Worm (Caenorhabditis elegans) whole organism, young adult: Measurements from ENCODE around the gene tag-307.

Experiments used
- B0019.2 ChIP-seq: fragments of 200-800 bp; sonication (Bioruptor generic); conservative IDR thresholded peaks from 2 replicates; pipeline ENCODE4 v1.3.6; 2022; ENCODE audit warnings: missing genetic modification reagents, missing genetic modification characterization, missing compliant biosample characterization
- B0035.1 ChIP-seq: sonication (generic microtip); optimal IDR thresholded peaks from 2 replicates; lab custom pipeline; 2016; ENCODE audit warnings: missing genetic modification characterization, mild to moderate bottlenecking, missing compliant biosample characterization, missing genotype, missing genetic modification reagents
- F33H1.4 ChIP-seq: fragments of 200-800 bp; sonication (Bioruptor generic); IDR thresholded peaks from 2 replicates; pipeline ENCODE4 v1.3.6; 2022; ENCODE audit warnings: missing genetic modification reagents, missing genetic modification characterization, missing compliant biosample characterization
- F37B4.10 ChIP-seq: fragments of 200-800 bp; sonication (Bioruptor generic); IDR thresholded peaks from 2 replicates; pipeline ENCODE4 v1.3.6; 2022; ENCODE audit warnings: missing genetic modification characterization, missing compliant biosample characterization
- F49E8.2 ChIP-seq: sonication (generic microtip); optimal IDR thresholded peaks from 3 replicates; lab custom pipeline; 2017; ENCODE audit warnings: missing genetic modification characterization, mild to moderate bottlenecking, missing compliant biosample characterization, antibody characterized with exemption, moderate library complexity; ENCODE audit not compliant: insufficient read depth
- K12H6.12 ChIP-seq: fragments of 200-800 bp; sonication (Bioruptor generic); optimal IDR thresholded peaks from 2 replicates; lab custom pipeline; 2018; ENCODE audit warnings: mild to moderate bottlenecking, missing genetic modification characterization, missing compliant biosample characterization
- Y53F4B.3 ChIP-seq: fragments of 200-800 bp; sonication (Bioruptor generic); IDR thresholded peaks from 2 replicates; pipeline ENCODE4 v1.3.6; 2022; ENCODE audit warnings: missing genetic modification reagents, missing genetic modification characterization, missing compliant biosample characterization
- Y67H2A.10 ChIP-seq: fragments of 200-800 bp; sonication (Bioruptor generic); conservative IDR thresholded peaks from 2 replicates; pipeline ENCODE4 v1.3.6; 2022; ENCODE audit warnings: missing genetic modification reagents, missing genetic modification characterization, missing compliant biosample characterization
- Y79H2A.3 ChIP-seq: fragments of 200-800 bp; sonication (Bioruptor generic); conservative IDR thresholded peaks from 2 replicates; pipeline ENCODE4 v1.3.6; 2022; ENCODE audit warnings: missing genetic modification reagents, missing genetic modification characterization, missing compliant biosample characterization
- akir-1 ChIP-seq: fragments of 200-800 bp; sonication (Bioruptor generic); optimal IDR thresholded peaks from 2 replicates; lab custom pipeline; 2018; ENCODE audit warnings: mild to moderate bottlenecking, missing genetic modification characterization, moderate library complexity, missing compliant biosample characterization
- athp-1 ChIP-seq: sonication (generic microtip); optimal IDR thresholded peaks from 2 replicates; lab custom pipeline; 2017; ENCODE audit warnings: mild to moderate bottlenecking, missing genetic modification characterization, missing compliant biosample characterization
- attf-5 ChIP-seq: fragments of 200-800 bp; sonication (Bioruptor generic); optimal IDR thresholded peaks from 2 replicates; lab custom pipeline; 2018; ENCODE audit warnings: mild to moderate bottlenecking, missing genetic modification characterization, missing compliant biosample characterization
- bed-2 ChIP-seq: fragments of 200-800 bp; sonication (Bioruptor generic); IDR thresholded peaks from 2 replicates; pipeline ENCODE4 v1.3.6; 2022; ENCODE audit warnings: missing genetic modification reagents, missing genetic modification characterization, missing compliant biosample characterization
- ccch-3 ChIP-seq: fragments of 200-800 bp; sonication (Bioruptor generic); optimal IDR thresholded peaks from 2 replicates; lab custom pipeline; 2018; ENCODE audit warnings: mild to moderate bottlenecking, missing genetic modification characterization, missing compliant biosample characterization
- chd-7 ChIP-seq: sonication (generic microtip); optimal IDR thresholded peaks from 2 replicates; lab custom pipeline; 2016; ENCODE audit warnings: mild to moderate bottlenecking, missing genetic modification characterization, moderate library complexity, missing compliant biosample characterization
- efl-1 ChIP-seq: fragments of 150-350 bp; optimal IDR thresholded peaks from 2 replicates; lab custom pipeline; 2014; ENCODE audit warnings: missing biosample characterization, missing genetic modification reagents, missing genetic modification characterization
- him-1 ChIP-seq: sonication (generic microtip); optimal IDR thresholded peaks from 2 replicates; lab custom pipeline; 2016; ENCODE audit warnings: missing genotype, missing genetic modification reagents, missing genetic modification characterization, missing compliant biosample characterization
- hlh-12 ChIP-seq: sonication (generic microtip); optimal IDR thresholded peaks from 2 replicates; lab custom pipeline; 2016; ENCODE audit warnings: missing genetic modification characterization, missing compliant biosample characterization
- hmg-1.2 ChIP-seq: fragments of 200-800 bp; sonication (Bioruptor generic); IDR thresholded peaks from 2 replicates; pipeline ENCODE4 v1.3.6; 2022; ENCODE audit warnings: missing genetic modification reagents, missing genetic modification characterization, missing compliant biosample characterization
- let-526 ChIP-seq: fragments of 200-800 bp; sonication (Bioruptor generic); IDR thresholded peaks from 2 replicates; pipeline ENCODE4 v1.3.6; 2022; ENCODE audit warnings: missing genetic modification reagents, missing genetic modification characterization, missing compliant biosample characterization
- lin-35 ChIP-seq, 3 experiments: fragments of 150-350 bp in 2 of 3; sonication (generic microtip) in 1 of 3; optimal IDR thresholded peaks; 2 replicates each; lab custom pipeline; 2014 to 2018; ENCODE audit warnings: missing biosample characterization in 3 of 3, missing genetic modification characterization in 3 of 3, missing genetic modification reagents in 3 of 3
- lin-54 ChIP-seq: fragments of 200-800 bp; sonication (Bioruptor generic); optimal IDR thresholded peaks from 2 replicates; lab custom pipeline; 2018; ENCODE audit warnings: mild to moderate bottlenecking, missing genetic modification characterization, missing compliant biosample characterization
- lsl-1 ChIP-seq: fragments of 200-800 bp; sonication (Bioruptor generic); optimal IDR thresholded peaks from 2 replicates; lab custom pipeline; 2018; ENCODE audit warnings: mild to moderate bottlenecking, missing genetic modification characterization, moderate library complexity, missing compliant biosample characterization
- madf-10 ChIP-seq: sonication (generic microtip); optimal IDR thresholded peaks from 2 replicates; lab custom pipeline; 2016; ENCODE audit warnings: mild to moderate bottlenecking, missing genetic modification characterization, missing compliant biosample characterization
- madf-6 ChIP-seq: fragments of 200-800 bp; sonication (Bioruptor generic); IDR thresholded peaks from 2 replicates; pipeline ENCODE4 v1.3.6; 2022; ENCODE audit warnings: missing genetic modification reagents, missing genetic modification characterization, missing compliant biosample characterization
- mcd-1 ChIP-seq: fragments of 200-800 bp; sonication (Bioruptor generic); IDR thresholded peaks from 2 replicates; pipeline ENCODE4 v1.3.6; 2022; ENCODE audit warnings: missing genetic modification reagents, missing genetic modification characterization, missing compliant biosample characterization
- mxl-1 ChIP-seq: sonication (generic microtip); optimal IDR thresholded peaks from 2 replicates; lab custom pipeline; 2016; ENCODE audit warnings: missing genetic modification characterization, missing compliant biosample characterization
- nhr-179 ChIP-seq: sonication (generic microtip); optimal IDR thresholded peaks from 2 replicates; lab custom pipeline; 2016; ENCODE audit warnings: mild to moderate bottlenecking, missing genetic modification characterization, missing compliant biosample characterization
- nhr-27 ChIP-seq: fragments of 200-800 bp; sonication (Bioruptor generic); optimal IDR thresholded peaks from 2 replicates; lab custom pipeline; 2018; ENCODE audit warnings: mild to moderate bottlenecking, missing genetic modification characterization, moderate library complexity, missing compliant biosample characterization
- rcor-1 ChIP-seq: fragments of 200-800 bp; sonication (Bioruptor generic); IDR thresholded peaks from 2 replicates; pipeline ENCODE4 v1.3.6; 2022; ENCODE audit warnings: missing genetic modification reagents, missing genetic modification characterization, missing compliant biosample characterization
- sdz-38 ChIP-seq: sonication (generic microtip); optimal IDR thresholded peaks from 2 replicates; lab custom pipeline; 2016; ENCODE audit warnings: missing genotype, missing genetic modification characterization, missing compliant biosample characterization
- snpc-1.1 ChIP-seq: sonication (generic microtip); optimal IDR thresholded peaks from 2 replicates; lab custom pipeline; 2017; ENCODE audit warnings: missing genetic modification characterization, mild to moderate bottlenecking, missing compliant biosample characterization, antibody characterized with exemption, moderate library complexity, missing genotype, missing genetic modification reagents; ENCODE audit not compliant: insufficient read depth
- snpc-1.3 ChIP-seq: sonication (generic microtip); optimal IDR thresholded peaks from 2 replicates; lab custom pipeline; 2017; ENCODE audit warnings: missing genetic modification characterization, mild to moderate bottlenecking, missing compliant biosample characterization, antibody characterized with exemption, moderate library complexity, missing genotype, missing genetic modification reagents; ENCODE audit not compliant: insufficient read depth
- tbp1 ChIP-seq: fragments of 200-800 bp; sonication (Bioruptor generic); optimal IDR thresholded peaks from 2 replicates; lab custom pipeline; 2018; ENCODE audit warnings: mild to moderate bottlenecking, missing genetic modification characterization, missing compliant biosample characterization

tag-307 gene

ce11 chrIII:7835684-7836083 lies 21.4 kb downstream of the tag-307 start:
- TF ChIP-seq chd-7 (tag; lab: Kevin White, UChicago) (no peak), bed-2 (GFP tag; lab: Robert Waterston, UW) (no peak), tbp1 (no peak), Y67H2A.10 (no peak), F49E8.2 (tag; lab: Kevin White, UChicago) (no peak), madf-10 (tag; lab: Kevin White, UChicago) (no peak), hmg-1.2 (no peak), Y79H2A.3 (GFP tag; lab: Robert Waterston, UW) (no peak), B0019.2 (no peak), lin-54 (GFP tag; lab: Kevin White, UChicago) (no peak), Y53F4B.3 (GFP tag; lab: Robert Waterston, UW) (no peak), ccch-3 (GFP tag; lab: Kevin White, UChicago) (no peak), K12H6.12 (tag; lab: Kevin White, UChicago) (no peak), akir-1 (no peak), snpc-1.1 (tag; lab: Kevin White, UChicago) (no peak)

ce11 chrIII:7834848-7835247 lies 22.2 kb downstream of the tag-307 start:
- no peak for TF ChIP-seq B0035.1 (tag; lab: Kevin White, UChicago)

- TF ChIP-seq lsl-1 (GFP tag; lab: Kevin White, UChicago) (no peak), snpc-1.3 (tag; lab: Kevin White, UChicago) (no peak), let-526 (GFP tag; lab: Robert Waterston, UW) (no peak), rcor-1 (no peak), nhr-179 (tag; lab: Kevin White, UChicago) (no peak), F33H1.4 (GFP tag; lab: Robert Waterston, UW) (no peak), him-1 (tag; lab: Kevin White, UChicago) (peak; percentile 22)
These were observed 24.6 kb downstream of the tag-307 start for ce11 chrIII:7832473-7832872.

ce11 chrIII:7828576-7829461 lies 28.2 kb downstream of the tag-307 start, which contains the start of the genes egl-45 and kcmf-1:
TSS of gene egl-45 (minus strand) at chrIII:7828626.
TSS of gene kcmf-1 (plus strand) at chrIII:7829411.
- TF ChIP-seq B0019.2 (no peak), madf-6 (GFP tag; lab: Robert Waterston, UW) (peak; percentile 15; the same call in 1 of the 2 replicates), sdz-38 (tag; lab: Kevin White, UChicago) (no peak), efl-1 (GFP tag; lab: Kevin White, UChicago) (peak; percentile 8), mcd-1 (GFP tag; lab: Robert Waterston, UW) (no peak), attf-5 (GFP tag; lab: Kevin White, UChicago) (peak; percentile 44), lin-35 (GFP tag; optimal IDR thresholded peaks at IDR 0.05; lab: Kevin White, UChicago) (peak in 1 of 3 experiments; percentile 3), lin-54 (GFP tag; lab: Kevin White, UChicago) (no peak), F37B4.10 (GFP tag; lab: Robert Waterston, UW) (no peak), athp-1 (no peak), hlh-12 (no peak), K12H6.12 (tag; lab: Kevin White, UChicago) (no peak), F33H1.4 (GFP tag; lab: Robert Waterston, UW) (peak; percentile 81), nhr-27 (tag; lab: Kevin White, UChicago) (no peak), mxl-1 (tag; lab: Kevin White, UChicago) (no peak)
